Worm (Caenorhabditis elegans) whole organism, L2 larva: ENCODE results near the gene F46B6.4.

Experiments
- C34F6.9 ChIP-seq: fragments of 150-350 bp; optimal IDR thresholded peaks from 2 replicates; lab custom pipeline; 2014; ENCODE audit warnings: missing biosample characterization, missing genetic modification characterization
- egl-27 ChIP-seq: sonication (generic microtip); optimal IDR thresholded peaks from 3 replicates; lab custom pipeline; 2017; ENCODE audit warnings: missing biosample characterization, missing genetic modification reagents, missing genetic modification characterization

ce11 chrV:9737287-9737686 lies 42.0 kb downstream of the F46B6.4 start, which contains the start of gene aqp-4:
- no peak for TF ChIP-seq egl-27 (tag; lab: Kevin White, UChicago)
- TF ChIP-seq C34F6.9 (tag; lab: Kevin White, UChicago): no peak
